Fruit fly (Drosophila melanogaster): ENCODE results near the gene sty.
A peak's percentile ranks its signal among the peaks of the same experiment; 100 is the strongest.

sty gene

DNA sequence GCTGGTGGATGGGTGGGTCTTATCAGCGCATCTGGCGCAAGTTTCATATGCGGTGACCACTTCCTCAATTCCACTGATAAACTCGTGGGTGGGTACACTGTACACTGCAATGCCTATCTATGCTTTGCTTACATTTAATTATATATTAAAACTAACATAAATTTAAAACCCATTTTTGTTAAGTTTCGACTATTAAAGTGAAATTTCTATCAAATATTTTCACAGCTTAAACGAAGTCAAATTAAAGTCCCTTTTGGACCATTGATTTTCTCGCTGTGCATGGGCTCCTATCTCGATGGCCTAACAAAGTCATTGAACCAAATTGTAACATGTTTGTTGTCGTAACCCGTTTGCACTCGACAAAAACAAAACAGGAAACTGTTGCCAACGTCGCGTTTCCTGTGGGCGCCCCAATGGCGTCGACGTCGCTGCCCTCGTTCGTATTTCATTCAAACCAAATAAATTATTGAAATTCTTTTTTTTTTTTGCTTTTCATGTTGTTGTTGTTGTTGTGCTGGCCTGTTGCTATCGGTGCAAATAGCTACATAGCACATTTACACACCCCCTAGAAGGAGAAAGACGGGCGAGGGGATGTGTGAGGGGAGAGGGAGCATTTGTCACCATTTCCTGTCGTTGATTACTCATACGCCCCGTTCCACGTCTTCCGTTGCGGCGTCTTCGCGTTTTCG lies 8.1 kb upstream of the sty start (continued):
- no peak for TF ChIP-seq D (optimal IDR thresholded peaks at IDR 0.05)
- TF ChIP-seq D (GFP tag; optimal IDR thresholded peaks at IDR 0.05) = peak; percentile 68
- TF ChIP-seq fd64A (GFP tag; optimal IDR thresholded peaks at IDR 0.05) = peak; percentile 27
- TF ChIP-seq CG1647 (GFP tag; optimal IDR thresholded peaks at IDR 0.05) = peak; percentile 37
- peak; percentile 69 for TF ChIP-seq CG17829 (tag; optimal IDR thresholded peaks at IDR 0.05)
- TF ChIP-seq sisA (GFP tag; IDR thresholded peaks at IDR 0.05) = peak; percentile 78
- TF ChIP-seq CG2712 (tag; optimal IDR thresholded peaks at IDR 0.05) = peak; percentile 79
- TF ChIP-seq hbn (GFP tag; IDR thresholded peaks at IDR 0.05; ENCODE audit: partially characterized antibody) = no peak
- TF ChIP-seq CG14441 (GFP tag; IDR thresholded peaks at IDR 0.05) = peak; percentile 88
- TF ChIP-seq en (GFP tag; optimal IDR thresholded peaks at IDR 0.05) = no peak
- peak; percentile 82 for TF ChIP-seq CG32772 (GFP tag; IDR thresholded peaks at IDR 0.05)
- TF ChIP-seq CG4730 (GFP tag; IDR thresholded peaks at IDR 0.05) = peak; percentile 76
- TF ChIP-seq fru (optimal IDR thresholded peaks at IDR 0.05) = no peak
- TF ChIP-seq Hr39 (optimal IDR thresholded peaks at IDR 0.05) = no peak
- peak; percentile 79 for TF ChIP-seq Med (GFP tag)
- peak; percentile 76 for TF ChIP-seq CG11560 (tag; IDR thresholded peaks at IDR 0.05)
- TF ChIP-seq repo (GFP tag; optimal IDR thresholded peaks at IDR 0.05) = no peak
- no peak for TF ChIP-seq tx (GFP tag; optimal IDR thresholded peaks at IDR 0.05)
- peak; percentile 57 for TF ChIP-seq CG14710 (tag; optimal IDR thresholded peaks at IDR 0.05)
- TF ChIP-seq nerfin-1 (tag; optimal IDR thresholded peaks at IDR 0.05) = peak; percentile 63
- peak; percentile 64; the same call in 1 of the 2 replicates for TF ChIP-seq Awh (GFP tag; IDR thresholded peaks at IDR 0.05)
- no peak for TF ChIP-seq Doc3 (GFP tag; IDR thresholded peaks at IDR 0.05; ENCODE audit: partially characterized antibody)
- no peak for TF ChIP-seq CG1832 (GFP tag; optimal IDR thresholded peaks at IDR 0.05)
- no peak for TF ChIP-seq Kr (GFP tag; optimal IDR thresholded peaks at IDR 0.05)
- TF ChIP-seq CG9817 (tag; optimal IDR thresholded peaks at IDR 0.05) = peak; percentile 84
- peak; percentile 48 for TF ChIP-seq mirr (GFP tag; optimal IDR thresholded peaks at IDR 0.05)
- TF ChIP-seq salm (tag; optimal IDR thresholded peaks at IDR 0.05) = peak; percentile 75
- peak; percentile 76 for TF ChIP-seq CG11247 (GFP tag; IDR thresholded peaks at IDR 0.05)
- TF ChIP-seq CG7786 (GFP tag; optimal IDR thresholded peaks at IDR 0.05) = peak; percentile 24
- peak; percentile 86 for TF ChIP-seq ind (GFP tag; optimal IDR thresholded peaks at IDR 0.05)
- TF ChIP-seq Myb (GFP tag; optimal IDR thresholded peaks at IDR 0.05) = no peak
- TF ChIP-seq CG1529 (GFP tag; optimal IDR thresholded peaks at IDR 0.05) = peak; percentile 70
- no peak for TF ChIP-seq CG13624 (GFP tag; optimal IDR thresholded peaks at IDR 0.05)
- peak; percentile 88 for TF ChIP-seq Aef1 (GFP tag; IDR thresholded peaks at IDR 0.05)
- TF ChIP-seq CG33557 (GFP tag; optimal IDR thresholded peaks at IDR 0.05) = no peak
- TF ChIP-seq Asciz (GFP tag; optimal IDR thresholded peaks at IDR 0.05) = peak; percentile 78
- peak; percentile 72 for TF ChIP-seq CG12942 (GFP tag; optimal IDR thresholded peaks at IDR 0.05)
- peak; percentile 83 for TF ChIP-seq lilli (GFP tag; optimal IDR thresholded peaks at IDR 0.05)
- no peak for TF ChIP-seq z (GFP tag; IDR thresholded peaks at IDR 0.05)
- TF ChIP-seq Hmx (GFP tag; optimal IDR thresholded peaks at IDR 0.05) = no peak
- TF ChIP-seq CG14014 (GFP tag; IDR thresholded peaks at IDR 0.05) = peak; percentile 90
- TF ChIP-seq bowl (GFP tag; IDR thresholded peaks at IDR 0.05) = peak; percentile 39; the same call in 1 of the 2 replicates
- TF ChIP-seq CG18476 (GFP tag; optimal IDR thresholded peaks at IDR 0.05) = peak; percentile 60
- peak; percentile 40 for TF ChIP-seq crc (GFP tag; optimal IDR thresholded peaks at IDR 0.05)
- peak; percentile 73 for TF ChIP-seq Drgx (GFP tag; IDR thresholded peaks at IDR 0.05)
- TF ChIP-seq CG7963 (GFP tag; IDR thresholded peaks at IDR 0.05; ENCODE audit: partially characterized antibody) = no peak
- peak; percentile 73 for TF ChIP-seq CG30431 (GFP tag; optimal IDR thresholded peaks at IDR 0.05)
- TF ChIP-seq lola (GFP tag; optimal IDR thresholded peaks at IDR 0.05) = peak in 1 of 3 experiments; percentile 56
- TF ChIP-seq org-1 (GFP tag; optimal IDR thresholded peaks at IDR 0.05) = peak; percentile 75
- no peak for TF ChIP-seq ac (GFP tag; optimal IDR thresholded peaks at IDR 0.05)
- TF ChIP-seq unc-4 (GFP tag; IDR thresholded peaks at IDR 0.05; ENCODE audit: partially characterized antibody) = no peak
